Worm (Caenorhabditis elegans) whole organism, L3 larva: Measurements from ENCODE around the gene ZK1320.13.

ENCODE experiments used
- R02D3.7 ChIP-seq: fragments of 150-350 bp; optimal IDR thresholded peaks from 2 replicates; lab custom pipeline; 2014; ENCODE audit warnings: missing biosample characterization, missing genetic modification characterization
- ZK546.5 ChIP-seq: sonication (generic microtip); optimal IDR thresholded peaks from 2 replicates; lab custom pipeline; 2017; ENCODE audit warnings: missing biosample characterization, missing genetic modification characterization
- aly-2 ChIP-seq: fragments of 150-350 bp; optimal IDR thresholded peaks from 2 replicates; lab custom pipeline; 2014; ENCODE audit warnings: missing biosample characterization, missing genetic modification characterization
- ama-1 ChIP-seq: fragments of 150-350 bp; optimal IDR thresholded peaks from 2 replicates; lab custom pipeline; 2018
- ceh-16 ChIP-seq: sonication (generic microtip); optimal IDR thresholded peaks from 2 replicates; lab custom pipeline; 2017; ENCODE audit warnings: missing biosample characterization, missing genetic modification characterization
- ceh-28 ChIP-seq: fragments of 150-350 bp; optimal IDR thresholded peaks from 2 replicates; lab custom pipeline; 2014; ENCODE audit warnings: missing biosample characterization, missing genetic modification reagents, missing genetic modification characterization
- ceh-9 ChIP-seq: sonication (generic microtip); optimal IDR thresholded peaks from 2 replicates; lab custom pipeline; 2018; ENCODE audit warnings: missing biosample characterization, missing genetic modification characterization
- daf-12 ChIP-seq: fragments of 150-350 bp; optimal IDR thresholded peaks from 2 replicates; lab custom pipeline; 2014; ENCODE audit warnings: missing biosample characterization, missing genetic modification reagents, missing genetic modification characterization
- egl-27 ChIP-seq: sonication (generic microtip); optimal IDR thresholded peaks from 4 replicates; lab custom pipeline; 2017; ENCODE audit warnings: missing biosample characterization, missing genetic modification reagents, missing genetic modification characterization
- egl-5 ChIP-seq: fragments of 150-350 bp; optimal IDR thresholded peaks from 2 replicates; lab custom pipeline; 2017; ENCODE audit warnings: missing biosample characterization, missing genetic modification reagents, missing genetic modification characterization, inconsistent platforms
- elt-1 ChIP-seq: fragments of 150-350 bp; optimal IDR thresholded peaks from 2 replicates; lab custom pipeline; 2014; ENCODE audit warnings: missing biosample characterization, missing genetic modification characterization
- elt-2 ChIP-seq: sonication (generic microtip); optimal IDR thresholded peaks from 2 replicates; lab custom pipeline; 2016; ENCODE audit warnings: missing genetic modification reagents, mild to moderate bottlenecking, missing genetic modification characterization, missing compliant biosample characterization
- elt-3 ChIP-seq, 3 experiments: fragments of 150-350 bp in 1 of 3; sonication (generic microtip) in 2 of 3; optimal IDR thresholded peaks; 2 replicates in 2 of 3; 4 replicates in 1 of 3; lab custom pipeline; 2014 to 2017; ENCODE audit warnings: missing biosample characterization in 3 of 3, missing genetic modification characterization in 3 of 3
- eor-1 ChIP-seq, 2 experiments: fragments of 150-350 bp; optimal IDR thresholded peaks; 2 replicates each; lab custom pipeline; 2014 to 2018; ENCODE audit warnings: missing biosample characterization in 2 of 2, missing genetic modification characterization in 2 of 2
- fkh-10 ChIP-seq: sonication (generic microtip); optimal IDR thresholded peaks from 2 replicates; lab custom pipeline; 2017; ENCODE audit warnings: missing biosample characterization, missing genetic modification reagents, missing genetic modification characterization
- fkh-2 ChIP-seq: fragments of 150-350 bp; optimal IDR thresholded peaks from 2 replicates; lab custom pipeline; 2014; ENCODE audit warnings: missing biosample characterization, missing genetic modification reagents, missing genetic modification characterization
- fos-1 ChIP-seq: fragments of 150-350 bp; optimal IDR thresholded peaks from 2 replicates; lab custom pipeline; 2014; ENCODE audit warnings: missing biosample characterization, missing genetic modification characterization
- hmg-11 ChIP-seq: sonication (generic microtip); optimal IDR thresholded peaks from 2 replicates; lab custom pipeline; 2016; ENCODE audit warnings: missing genetic modification characterization, missing compliant biosample characterization
- lin-15B ChIP-seq: fragments of 150-350 bp; optimal IDR thresholded peaks from 2 replicates; lab custom pipeline; 2014; ENCODE audit warnings: missing biosample characterization, missing genetic modification characterization
- lin-39 ChIP-seq: fragments of 150-350 bp; optimal IDR thresholded peaks from 2 replicates; lab custom pipeline; 2018; ENCODE audit warnings: missing biosample characterization, missing genetic modification reagents, missing genetic modification characterization
- lsy-12 ChIP-seq: sonication (generic microtip); optimal IDR thresholded peaks from 2 replicates; lab custom pipeline; 2016; ENCODE audit warnings: mild to moderate bottlenecking, missing genetic modification characterization, missing compliant biosample characterization
- mml-1 ChIP-seq: fragments of 150-350 bp; sonication (generic microtip); optimal IDR thresholded peaks from 3 replicates; lab custom pipeline; 2014; ENCODE audit warnings: missing biosample characterization, missing genetic modification characterization
- nfya-1 ChIP-seq: sonication (generic microtip); optimal IDR thresholded peaks from 2 replicates; lab custom pipeline; 2017; ENCODE audit warnings: missing genetic modification characterization, mild to moderate bottlenecking, missing compliant biosample characterization, antibody characterized with exemption, moderate library complexity; ENCODE audit not compliant: insufficient read depth
- nhr-11 ChIP-seq: fragments of 150-350 bp; optimal IDR thresholded peaks from 2 replicates; lab custom pipeline; 2014; ENCODE audit warnings: missing biosample characterization, missing genetic modification characterization
- nhr-25 ChIP-seq: sonication (generic microtip); optimal IDR thresholded peaks from 2 replicates; lab custom pipeline; 2017; ENCODE audit warnings: missing biosample characterization, missing genetic modification characterization
- nhr-43 ChIP-seq: sonication (generic microtip); optimal IDR thresholded peaks from 2 replicates; lab custom pipeline; 2016; ENCODE audit warnings: mild to moderate bottlenecking, missing genetic modification characterization, missing compliant biosample characterization; ENCODE audit not compliant: poor library complexity, severe bottlenecking
- nhr-67 ChIP-seq: fragments of 150-350 bp; optimal IDR thresholded peaks from 2 replicates; lab custom pipeline; 2014; ENCODE audit warnings: missing biosample characterization, missing genetic modification characterization
- nhr-76 ChIP-seq: fragments of 150-350 bp; sonication (generic microtip); optimal IDR thresholded peaks from 5 replicates; lab custom pipeline; 2014; ENCODE audit warnings: missing biosample characterization, missing genetic modification characterization
- nhr-77 ChIP-seq: fragments of 150-350 bp; optimal IDR thresholded peaks from 2 replicates; lab custom pipeline; 2014; ENCODE audit warnings: missing biosample characterization, missing genetic modification characterization
- pha-4 ChIP-seq: fragments of 150-350 bp; optimal IDR thresholded peaks from 2 replicates; lab custom pipeline; 2014; ENCODE audit warnings: missing biosample characterization, missing genetic modification reagents, missing genetic modification characterization
- pqm-1 ChIP-seq: fragments of 150-350 bp; optimal IDR thresholded peaks from 2 replicates; lab custom pipeline; 2017; ENCODE audit warnings: missing biosample characterization, missing genetic modification characterization, inconsistent platforms
- skn-1 ChIP-seq: fragments of 150-350 bp; optimal IDR thresholded peaks from 2 replicates; lab custom pipeline; 2014; ENCODE audit warnings: missing biosample characterization, missing genetic modification characterization
- snpc-4 ChIP-seq: fragments of 150-350 bp; optimal IDR thresholded peaks from 2 replicates; lab custom pipeline; 2014; ENCODE audit warnings: missing biosample characterization, missing genetic modification characterization
- tbx-2 ChIP-seq: sonication (generic microtip); optimal IDR thresholded peaks from 2 replicates; lab custom pipeline; 2016; ENCODE audit warnings: mild to moderate bottlenecking, missing genetic modification characterization, missing compliant biosample characterization
- unc-39 ChIP-seq: sonication (generic microtip); optimal IDR thresholded peaks from 4 replicates; lab custom pipeline; 2017; ENCODE audit warnings: missing biosample characterization, missing genetic modification characterization
- unc-62 ChIP-seq: fragments of 150-350 bp; sonication (generic microtip); optimal IDR thresholded peaks from 4 replicates; lab custom pipeline; 2014; ENCODE audit warnings: missing biosample characterization, missing genetic modification reagents, missing genetic modification characterization
- zag-1 ChIP-seq: fragments of 150-350 bp; optimal IDR thresholded peaks from 2 replicates; lab custom pipeline; 2014; ENCODE audit warnings: missing biosample characterization, missing genetic modification characterization

The ZK1320.13 gene

DNA sequence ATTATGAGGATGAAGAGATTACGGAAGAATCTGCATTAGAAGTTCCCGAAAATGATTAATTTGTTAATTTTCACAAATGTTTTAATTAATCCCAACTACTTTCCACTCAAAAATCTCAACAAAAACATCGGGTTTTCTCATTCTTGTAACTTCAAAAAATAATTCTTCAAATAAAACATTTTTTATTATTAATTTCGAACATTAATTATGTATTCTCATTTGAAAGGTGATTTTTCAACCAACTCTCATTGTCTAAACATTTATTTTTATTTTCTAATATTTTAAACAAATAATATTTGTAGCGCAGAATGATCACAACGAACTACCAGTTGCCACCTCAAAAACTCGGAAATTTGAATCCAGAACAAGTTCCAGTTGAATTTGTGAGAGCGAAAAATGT, 9.3 kb upstream of the ZK1320.13 start, which contains the start of gene ZK1320.7:
TSS of gene ZK1320.7 (plus strand) at position 301 of the 400 bp plus-strand sequence.
- TF ChIP-seq unc-62 (no peak), aly-2 (tag; lab: Kevin White, UChicago) (no peak), nfya-1 (tag; lab: Kevin White, UChicago) (no peak), ceh-16 (tag; lab: Kevin White, UChicago) (no peak), nhr-43 (no peak), skn-1 (tag; lab: Kevin White, UChicago) (no peak), R02D3.7 (tag; lab: Kevin White, UChicago) (no peak), egl-27 (tag; lab: Kevin White, UChicago) (no peak), snpc-4 (tag; lab: Kevin White, UChicago) (no peak), ama-1 (no peak), lin-39 (tag; lab: Kevin White, UChicago) (no peak), fkh-10 (no peak), tbx-2 (no peak), nhr-11 (tag; lab: Kevin White, UChicago) (no peak)

DNA sequence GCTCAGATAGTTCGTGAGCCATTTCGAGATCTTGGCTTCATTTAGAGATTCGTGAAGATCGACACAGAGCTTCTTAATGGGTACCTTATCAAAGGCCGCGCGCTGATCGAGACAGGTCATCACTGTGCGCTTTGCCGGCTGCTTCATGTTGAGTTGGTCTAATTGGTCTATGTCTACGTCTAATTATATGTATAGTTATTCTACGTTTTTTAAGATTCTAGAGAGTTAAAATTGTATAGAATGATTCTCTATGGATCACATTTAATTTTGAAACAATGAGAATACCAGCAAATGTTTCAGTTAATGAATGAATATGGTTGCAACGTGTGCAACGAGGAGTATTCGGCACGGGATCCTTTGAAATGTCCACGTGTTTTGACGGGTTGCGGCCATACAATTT, 5.9 kb upstream of the ZK1320.13 start, which contains the start of gene arc-1:
TSS of gene arc-1 (plus strand) at position 301 of the 400 bp plus-strand sequence.
- TF ChIP-seq eor-1 (tag; optimal IDR thresholded peaks at IDR 0.05; lab: Kevin White, UChicago) (no peak), hmg-11 (tag; lab: Kevin White, UChicago) (no peak), elt-3 (tag; optimal IDR thresholded peaks at IDR 0.05; lab: Kevin White, UChicago) (no peak), ama-1 (no peak), fkh-2 (tag; lab: Kevin White, UChicago) (no peak)
- TF ChIP-seq, all 47 proteins: peak for 0

DNA sequence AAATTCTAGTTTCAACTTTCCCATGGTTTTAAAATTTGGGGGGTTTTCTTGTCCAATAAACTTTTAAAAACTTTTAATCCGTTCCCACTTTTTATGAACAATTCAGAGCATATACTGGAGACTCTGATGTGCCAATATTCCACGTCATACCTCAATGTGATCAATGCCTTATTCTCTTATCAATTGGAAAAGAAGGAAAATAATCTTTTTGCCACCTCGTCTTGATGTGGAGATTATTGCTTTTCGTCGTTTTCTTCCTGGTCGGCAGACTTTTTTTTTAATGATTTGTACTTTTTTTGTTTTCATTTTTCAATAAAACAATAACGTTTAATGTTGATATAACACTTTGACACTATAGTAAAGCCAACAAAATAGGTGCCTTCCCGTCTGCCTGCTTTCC, 3.1 kb upstream of the ZK1320.13 start:
- TF ChIP-seq lin-15B (tag; lab: Kevin White, UChicago), result no peak
- peak; percentile 50 for TF ChIP-seq pqm-1 (tag; lab: Kevin White, UChicago)
- no peak for TF ChIP-seq zag-1
- TF ChIP-seq mml-1, result no peak
- TF ChIP-seq ZK546.5 (tag; lab: Kevin White, UChicago), result no peak
- no peak for TF ChIP-seq nhr-77
- no peak for TF ChIP-seq tbx-2
- peak; percentile 67 for TF ChIP-seq elt-2
- TF ChIP-seq eor-1 (tag; optimal IDR thresholded peaks at IDR 0.05; lab: Kevin White, UChicago), result no peak
- no peak for TF ChIP-seq nhr-67 (tag; lab: Kevin White, UChicago)
- TF ChIP-seq nhr-76 (tag; lab: Kevin White, UChicago), result no peak
- no peak for TF ChIP-seq ceh-9
- no peak for TF ChIP-seq pha-4
- TF ChIP-seq lin-39 (tag; lab: Kevin White, UChicago), result no peak
- no peak for TF ChIP-seq fkh-2 (tag; lab: Kevin White, UChicago)
- no peak for TF ChIP-seq fos-1 (tag; lab: Kevin White, UChicago)
- TF ChIP-seq skn-1 (tag; lab: Kevin White, UChicago), result no peak

DNA sequence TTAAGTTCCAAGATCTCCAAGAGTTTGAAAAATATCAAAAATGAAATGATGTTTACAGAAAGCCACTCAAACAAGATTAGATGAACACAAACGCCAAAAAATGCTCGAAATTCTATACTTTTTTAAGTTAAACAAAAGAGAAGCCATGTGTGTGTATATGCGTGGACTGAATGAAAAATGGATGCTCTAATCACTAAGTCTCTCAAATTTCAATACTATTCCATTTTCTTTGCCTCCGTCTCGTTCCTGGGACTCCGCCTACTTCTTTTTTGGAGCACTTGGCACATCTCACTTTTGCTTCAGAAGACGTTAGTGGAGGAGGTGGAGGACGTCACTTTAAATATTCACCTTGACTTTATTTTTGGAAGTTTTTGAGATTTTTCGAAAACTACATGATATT, 751 bp upstream of the ZK1320.13 start:
- TF ChIP-seq nhr-25 (tag; lab: Kevin White, UChicago), result no peak
- TF ChIP-seq nfya-1 (tag; lab: Kevin White, UChicago), result no peak
- no peak for TF ChIP-seq fkh-10
- TF ChIP-seq tbx-2, result no peak
- TF ChIP-seq egl-5 (tag; lab: Kevin White, UChicago), result no peak
- TF ChIP-seq elt-2, result no peak
- TF ChIP-seq lsy-12, result no peak
- no peak for TF ChIP-seq ama-1
- no peak for TF ChIP-seq elt-1 (tag; lab: Kevin White, UChicago)
- no peak for TF ChIP-seq eor-1 (tag; optimal IDR thresholded peaks at IDR 0.05; lab: Kevin White, UChicago)
- no peak for TF ChIP-seq aly-2 (tag; lab: Kevin White, UChicago)
- TF ChIP-seq daf-12 (tag; lab: Kevin White, UChicago), result no peak
- no peak for TF ChIP-seq ceh-28 (tag; lab: Kevin White, UChicago)
- no peak for TF ChIP-seq snpc-4 (tag; lab: Kevin White, UChicago)
- TF ChIP-seq nhr-67 (tag; lab: Kevin White, UChicago), result no peak
- no peak for TF ChIP-seq pqm-1 (tag; lab: Kevin White, UChicago)
- no peak for TF ChIP-seq lin-15B (tag; lab: Kevin White, UChicago)
- no peak for TF ChIP-seq unc-39
- TF ChIP-seq unc-62, result no peak
